Worm (Caenorhabditis elegans) whole organism, L1 larva: ENCODE data around the gene F19G12.4.
A peak's percentile ranks its signal among the peaks of the same experiment; 100 is the strongest.

Experiments used
- ceh-63 ChIP-seq: fragments of 200-800 bp; sonication (Bioruptor generic); optimal IDR thresholded peaks from 2 replicates; lab custom pipeline; 2018; ENCODE audit warnings: mild to moderate bottlenecking, missing genetic modification characterization, missing compliant biosample characterization
- dpl-1 ChIP-seq, 3 experiments: fragments of 150-350 bp in 2 of 3; sonication (generic microtip) in 1 of 3; optimal IDR thresholded peaks; 2 replicates each; lab custom pipeline; 2014 to 2017; ENCODE audit warnings: missing biosample characterization in 3 of 3, missing genetic modification characterization in 3 of 3, missing genetic modification reagents in 3 of 3
- dsc-1 ChIP-seq: sonication (generic microtip); optimal IDR thresholded peaks from 2 replicates; lab custom pipeline; 2016; ENCODE audit warnings: mild to moderate bottlenecking, missing genetic modification characterization, missing compliant biosample characterization
- elt-3 ChIP-seq, 6 experiments: fragments of 150-350 bp in 1 of 6; sonication (generic microtip); optimal IDR thresholded peaks; 2 replicates each; lab custom pipeline; 2017 to 2018; ENCODE audit warnings: missing biosample characterization in 6 of 6, missing genetic modification characterization in 6 of 6, inconsistent platforms in 1 of 6
- fkh-4 ChIP-seq: sonication (generic microtip); optimal IDR thresholded peaks from 2 replicates; lab custom pipeline; 2016; ENCODE audit warnings: missing compliant biosample characterization, missing genetic modification characterization, borderline replicate concordance
- jun-1 ChIP-seq: fragments of 150-350 bp; optimal IDR thresholded peaks from 2 replicates; lab custom pipeline; 2014; ENCODE audit warnings: missing biosample characterization, missing genetic modification reagents, missing genetic modification characterization
- lin-39 ChIP-seq: fragments of 150-350 bp; optimal IDR thresholded peaks from 2 replicates; lab custom pipeline; 2014; ENCODE audit warnings: missing biosample characterization, missing genetic modification reagents, missing genetic modification characterization
- nhr-237 ChIP-seq: fragments of 150-350 bp; optimal IDR thresholded peaks from 2 replicates; lab custom pipeline; 2014; ENCODE audit warnings: missing biosample characterization, missing genetic modification characterization
- nhr-28 ChIP-seq: fragments of 150-350 bp; optimal IDR thresholded peaks from 2 replicates; lab custom pipeline; 2014; ENCODE audit warnings: missing biosample characterization, missing genetic modification characterization
- tbx-2 ChIP-seq: sonication (generic microtip); optimal IDR thresholded peaks from 2 replicates; lab custom pipeline; 2016; ENCODE audit warnings: missing genetic modification characterization, missing compliant biosample characterization
- unc-30 ChIP-seq: sonication (generic microtip); optimal IDR thresholded peaks from 2 replicates; lab custom pipeline; 2017; ENCODE audit warnings: missing biosample characterization, missing genetic modification characterization
- ztf-11 ChIP-seq, 2 experiments: sonication (generic microtip); optimal IDR thresholded peaks; 2 replicates each; lab custom pipeline; 2016 to 2017; ENCODE audit warnings: missing genetic modification characterization in 2 of 2, missing biosample characterization in 1 of 2, missing compliant biosample characterization in 1 of 2

DNA sequence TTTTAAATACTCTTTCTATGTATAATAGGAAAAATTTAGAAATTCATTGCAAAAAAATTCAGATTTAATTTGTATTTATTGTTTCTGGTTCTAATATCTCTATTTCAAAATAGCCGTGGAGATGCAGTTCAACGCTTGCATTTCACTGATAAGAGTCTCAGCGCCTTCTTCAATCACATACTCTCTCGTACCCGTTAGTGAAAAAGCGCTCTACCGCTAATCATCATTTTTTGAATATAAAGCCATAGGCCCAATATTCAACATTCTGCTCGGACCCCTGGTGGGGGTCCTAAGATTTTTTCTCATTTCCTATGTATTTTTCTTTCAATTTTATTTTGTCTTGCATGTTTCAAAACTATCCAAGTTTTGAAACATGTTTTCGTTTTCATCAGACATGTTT is 3.4 kb downstream of the F19G12.4 start:
- TF ChIP-seq nhr-28 (tag; lab: Kevin White, UChicago) = no peak
- no peak for TF ChIP-seq lin-39
- no peak for TF ChIP-seq nhr-237 (tag; lab: Kevin White, UChicago)
- TF ChIP-seq ztf-11 (tag; optimal IDR thresholded peaks at IDR 0.05; lab: Kevin White, UChicago) = no peak
- TF ChIP-seq unc-30 = no peak
- peak in 1 of 6 experiments; percentile 30 for TF ChIP-seq elt-3 (tag; optimal IDR thresholded peaks at IDR 0.05; lab: Kevin White, UChicago)
- TF ChIP-seq ceh-63 = no peak
- no peak for TF ChIP-seq tbx-2 (tag; lab: Kevin White, UChicago)
- TF ChIP-seq dpl-1 (GFP tag; optimal IDR thresholded peaks at IDR 0.05; lab: Kevin White, UChicago) = no peak
- TF ChIP-seq fkh-4 (tag; lab: Kevin White, UChicago) = no peak
- no peak for TF ChIP-seq dsc-1 (tag; lab: Kevin White, UChicago)
- TF ChIP-seq jun-1 (tag; lab: Kevin White, UChicago) = no peak
